Fruit fly (Drosophila melanogaster): ENCODE measurements around the gene CG43074.

DNA sequence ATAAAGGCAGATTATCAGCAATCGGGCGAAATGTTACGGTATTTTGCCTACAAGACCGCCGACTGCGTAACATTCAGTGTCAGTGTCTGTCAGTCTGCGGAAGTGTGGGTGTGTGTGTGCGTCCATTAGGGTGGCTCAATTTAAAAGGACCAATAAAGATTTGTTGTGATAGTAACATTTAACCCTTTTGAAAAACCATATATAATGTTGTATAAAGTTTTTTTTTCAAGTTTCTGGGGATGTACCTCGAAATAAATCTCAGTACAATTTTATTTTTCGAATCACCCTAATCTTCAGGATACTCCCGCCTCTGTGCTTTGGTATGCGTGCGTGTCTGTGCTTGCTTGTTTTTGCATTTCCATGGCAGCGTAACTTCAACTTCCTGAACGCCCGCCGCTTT, 11.7 kb downstream of the CG43074 start:
- TF ChIP-seq psq (optimal IDR thresholded peaks at IDR 0.05) (no peak), ttk (optimal IDR thresholded peaks at IDR 0.05) (no peak), h (optimal IDR thresholded peaks at IDR 0.05) (no peak), Sin3A (optimal IDR thresholded peaks at IDR 0.05) (no peak), Myc (optimal IDR thresholded peaks at IDR 0.05) (no peak)

Measured in Kc167 (cell line).